Fruit fly (Drosophila melanogaster) whole organism, pupa: ENCODE results near the gene CG32148.

Experiments used
- CG12605 ChIP-seq: fragments of 200-800 bp; sonication (Bioruptor generic); IDR thresholded peaks from 2 replicates; pipeline ENCODE4 v1.3.6; 2022; ENCODE audit warnings: missing biosample characterization, missing genetic modification characterization
- CG13204 ChIP-seq: fragments of 200-800 bp; sonication (Bioruptor generic); optimal IDR thresholded peaks from 2 replicates; lab custom pipeline; 2018; ENCODE audit warnings: missing biosample characterization, mild to moderate bottlenecking, missing genetic modification characterization, moderate library complexity
- CG32121 ChIP-seq: fragments of 200-800 bp; sonication (Bioruptor generic); IDR thresholded peaks from 2 replicates; pipeline ENCODE4 v1.3.6; 2022; ENCODE audit warnings: missing biosample characterization, missing genetic modification characterization
- CG8301 ChIP-seq: fragments of 200-800 bp; sonication (Bioruptor generic); optimal IDR thresholded peaks from 2 replicates; lab custom pipeline; 2018; ENCODE audit warnings: missing biosample characterization, mild to moderate bottlenecking, missing genetic modification characterization
- EcR ChIP-seq: fragments of 200-800 bp; sonication (Bioruptor generic); optimal IDR thresholded peaks from 3 replicates; lab custom pipeline; 2019; ENCODE audit warnings: missing biosample characterization, missing genetic modification characterization, mild to moderate bottlenecking, moderate library complexity, missing genetic modification reagents
- Ets98B ChIP-seq: fragments of 200-800 bp; sonication (Bioruptor generic); IDR thresholded peaks from 2 replicates; pipeline ENCODE4 v1.3.6; 2022; ENCODE audit warnings: missing biosample characterization, missing genetic modification characterization
- Snoo ChIP-seq: fragments of 200-800 bp; sonication (Bioruptor generic); optimal IDR thresholded peaks from 3 replicates; lab custom pipeline; 2017; ENCODE audit warnings: missing biosample characterization, mild to moderate bottlenecking, missing genetic modification characterization, inconsistent platforms

DNA sequence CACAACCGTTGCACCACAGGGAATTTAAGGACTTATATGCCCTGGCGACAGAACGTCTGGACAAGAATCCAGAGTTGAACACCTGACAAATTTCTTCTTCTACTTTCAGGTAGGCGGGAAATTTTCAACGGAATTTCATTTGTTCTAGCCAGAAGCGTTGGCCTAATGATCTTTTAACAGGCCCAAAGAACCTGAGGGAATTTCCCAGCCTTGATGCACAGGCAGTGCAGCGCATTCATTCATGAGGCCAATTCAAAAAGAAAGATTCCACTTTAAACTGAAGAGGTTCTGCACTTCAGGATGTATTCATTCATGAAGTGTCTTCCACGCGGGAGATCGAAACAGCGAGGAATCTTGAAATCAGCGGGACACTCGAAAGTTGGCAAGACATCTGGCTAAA lies 16.2 kb downstream of the CG32148 start:
- no peak for TF ChIP-seq Ets98B (GFP tag; lab: Robert Waterston, UW)
- no peak for TF ChIP-seq Snoo (tag; lab: Kevin White, UChicago)
- no peak for TF ChIP-seq CG32121 (GFP tag; lab: Robert Waterston, UW)
- TF ChIP-seq EcR (GFP tag; lab: Kevin White, UChicago) = no peak
- TF ChIP-seq CG12605 = no peak
- TF ChIP-seq CG8301 (tag; lab: Kevin White, UChicago) = no peak
- TF ChIP-seq CG13204 (GFP tag; lab: Kevin White, UChicago) = no peak
